Worm (Caenorhabditis elegans) whole organism, L3 larva: Measurements from ENCODE around the gene W10G11.3.

Experiments used
- R02D3.7 ChIP-seq: fragments of 150-350 bp; optimal IDR thresholded peaks from 2 replicates; lab custom pipeline; 2014; ENCODE audit warnings: missing biosample characterization, missing genetic modification characterization
- ZK546.5 ChIP-seq: sonication (generic microtip); optimal IDR thresholded peaks from 2 replicates; lab custom pipeline; 2017; ENCODE audit warnings: missing biosample characterization, missing genetic modification characterization
- ama-1 ChIP-seq: fragments of 150-350 bp; optimal IDR thresholded peaks from 2 replicates; lab custom pipeline; 2018
- ceh-16 ChIP-seq: sonication (generic microtip); optimal IDR thresholded peaks from 2 replicates; lab custom pipeline; 2017; ENCODE audit warnings: missing biosample characterization, missing genetic modification characterization
- ceh-28 ChIP-seq: fragments of 150-350 bp; optimal IDR thresholded peaks from 2 replicates; lab custom pipeline; 2014; ENCODE audit warnings: missing biosample characterization, missing genetic modification reagents, missing genetic modification characterization
- ceh-82 ChIP-seq: fragments of 150-350 bp; optimal IDR thresholded peaks from 2 replicates; lab custom pipeline; 2014; ENCODE audit warnings: missing biosample characterization, missing genetic modification characterization
- ceh-9 ChIP-seq: sonication (generic microtip); optimal IDR thresholded peaks from 2 replicates; lab custom pipeline; 2018; ENCODE audit warnings: missing biosample characterization, missing genetic modification characterization
- daf-12 ChIP-seq: fragments of 150-350 bp; optimal IDR thresholded peaks from 2 replicates; lab custom pipeline; 2014; ENCODE audit warnings: missing biosample characterization, missing genetic modification reagents, missing genetic modification characterization
- egl-27 ChIP-seq: sonication (generic microtip); optimal IDR thresholded peaks from 4 replicates; lab custom pipeline; 2017; ENCODE audit warnings: missing biosample characterization, missing genetic modification reagents, missing genetic modification characterization
- egl-5 ChIP-seq: fragments of 150-350 bp; optimal IDR thresholded peaks from 2 replicates; lab custom pipeline; 2017; ENCODE audit warnings: missing biosample characterization, missing genetic modification reagents, missing genetic modification characterization, inconsistent platforms
- elt-1 ChIP-seq: fragments of 150-350 bp; optimal IDR thresholded peaks from 2 replicates; lab custom pipeline; 2014; ENCODE audit warnings: missing biosample characterization, missing genetic modification characterization
- elt-2 ChIP-seq: sonication (generic microtip); optimal IDR thresholded peaks from 2 replicates; lab custom pipeline; 2016; ENCODE audit warnings: missing genetic modification reagents, mild to moderate bottlenecking, missing genetic modification characterization, missing compliant biosample characterization
- elt-3 ChIP-seq, 3 experiments: fragments of 150-350 bp in 1 of 3; sonication (generic microtip) in 2 of 3; optimal IDR thresholded peaks; 2 replicates in 2 of 3; 4 replicates in 1 of 3; lab custom pipeline; 2014 to 2017; ENCODE audit warnings: missing biosample characterization in 3 of 3, missing genetic modification characterization in 3 of 3
- eor-1 ChIP-seq, 2 experiments: fragments of 150-350 bp; optimal IDR thresholded peaks; 2 replicates each; lab custom pipeline; 2014 to 2018; ENCODE audit warnings: missing biosample characterization in 2 of 2, missing genetic modification characterization in 2 of 2
- fkh-10 ChIP-seq: sonication (generic microtip); optimal IDR thresholded peaks from 2 replicates; lab custom pipeline; 2017; ENCODE audit warnings: missing biosample characterization, missing genetic modification reagents, missing genetic modification characterization
- fos-1 ChIP-seq: fragments of 150-350 bp; optimal IDR thresholded peaks from 2 replicates; lab custom pipeline; 2014; ENCODE audit warnings: missing biosample characterization, missing genetic modification characterization
- hmg-11 ChIP-seq: sonication (generic microtip); optimal IDR thresholded peaks from 2 replicates; lab custom pipeline; 2016; ENCODE audit warnings: missing genetic modification characterization, missing compliant biosample characterization
- lin-39 ChIP-seq: fragments of 150-350 bp; optimal IDR thresholded peaks from 2 replicates; lab custom pipeline; 2018; ENCODE audit warnings: missing biosample characterization, missing genetic modification reagents, missing genetic modification characterization
- lsy-12 ChIP-seq: sonication (generic microtip); optimal IDR thresholded peaks from 2 replicates; lab custom pipeline; 2016; ENCODE audit warnings: mild to moderate bottlenecking, missing genetic modification characterization, missing compliant biosample characterization
- mdl-1 ChIP-seq: fragments of 150-350 bp; optimal IDR thresholded peaks from 2 replicates; lab custom pipeline; 2014; ENCODE audit warnings: missing biosample characterization, missing genetic modification characterization
- mml-1 ChIP-seq: fragments of 150-350 bp; sonication (generic microtip); optimal IDR thresholded peaks from 3 replicates; lab custom pipeline; 2014; ENCODE audit warnings: missing biosample characterization, missing genetic modification characterization
- nfya-1 ChIP-seq: sonication (generic microtip); optimal IDR thresholded peaks from 2 replicates; lab custom pipeline; 2017; ENCODE audit warnings: missing genetic modification characterization, mild to moderate bottlenecking, missing compliant biosample characterization, antibody characterized with exemption, moderate library complexity; ENCODE audit not compliant: insufficient read depth
- nhr-11 ChIP-seq: fragments of 150-350 bp; optimal IDR thresholded peaks from 2 replicates; lab custom pipeline; 2014; ENCODE audit warnings: missing biosample characterization, missing genetic modification characterization
- nhr-23 ChIP-seq: fragments of 150-350 bp; optimal IDR thresholded peaks from 2 replicates; lab custom pipeline; 2014; ENCODE audit warnings: missing biosample characterization, missing genetic modification reagents, missing genetic modification characterization
- nhr-237 ChIP-seq: fragments of 150-350 bp; optimal IDR thresholded peaks from 2 replicates; lab custom pipeline; 2014; ENCODE audit warnings: missing biosample characterization, missing genetic modification characterization
- nhr-25 ChIP-seq: sonication (generic microtip); optimal IDR thresholded peaks from 2 replicates; lab custom pipeline; 2017; ENCODE audit warnings: missing biosample characterization, missing genetic modification characterization
- nhr-28 ChIP-seq: fragments of 150-350 bp; optimal IDR thresholded peaks from 2 replicates; lab custom pipeline; 2014; ENCODE audit warnings: missing biosample characterization, missing genetic modification characterization
- nhr-43 ChIP-seq: sonication (generic microtip); optimal IDR thresholded peaks from 2 replicates; lab custom pipeline; 2016; ENCODE audit warnings: mild to moderate bottlenecking, missing genetic modification characterization, missing compliant biosample characterization; ENCODE audit not compliant: poor library complexity, severe bottlenecking
- nhr-67 ChIP-seq: fragments of 150-350 bp; optimal IDR thresholded peaks from 2 replicates; lab custom pipeline; 2014; ENCODE audit warnings: missing biosample characterization, missing genetic modification characterization
- nhr-77 ChIP-seq: fragments of 150-350 bp; optimal IDR thresholded peaks from 2 replicates; lab custom pipeline; 2014; ENCODE audit warnings: missing biosample characterization, missing genetic modification characterization
- pha-4 ChIP-seq: fragments of 150-350 bp; optimal IDR thresholded peaks from 2 replicates; lab custom pipeline; 2014; ENCODE audit warnings: missing biosample characterization, missing genetic modification reagents, missing genetic modification characterization
- sea-2 ChIP-seq: fragments of 150-350 bp; sonication (generic microtip); optimal IDR thresholded peaks from 4 replicates; lab custom pipeline; 2014; ENCODE audit warnings: missing biosample characterization, missing genetic modification reagents, missing genetic modification characterization
- skn-1 ChIP-seq: fragments of 150-350 bp; optimal IDR thresholded peaks from 2 replicates; lab custom pipeline; 2014; ENCODE audit warnings: missing biosample characterization, missing genetic modification characterization
- tbx-2 ChIP-seq: sonication (generic microtip); optimal IDR thresholded peaks from 2 replicates; lab custom pipeline; 2016; ENCODE audit warnings: mild to moderate bottlenecking, missing genetic modification characterization, missing compliant biosample characterization
- unc-39 ChIP-seq: sonication (generic microtip); optimal IDR thresholded peaks from 4 replicates; lab custom pipeline; 2017; ENCODE audit warnings: missing biosample characterization, missing genetic modification characterization
- unc-62 ChIP-seq: fragments of 150-350 bp; sonication (generic microtip); optimal IDR thresholded peaks from 4 replicates; lab custom pipeline; 2014; ENCODE audit warnings: missing biosample characterization, missing genetic modification reagents, missing genetic modification characterization
- zag-1 ChIP-seq: fragments of 150-350 bp; optimal IDR thresholded peaks from 2 replicates; lab custom pipeline; 2014; ENCODE audit warnings: missing biosample characterization, missing genetic modification characterization
- ztf-4 ChIP-seq: fragments of 150-350 bp; optimal IDR thresholded peaks from 2 replicates; lab custom pipeline; 2014; ENCODE audit warnings: missing biosample characterization, missing genetic modification characterization

Gene W10G11.3

ce11 chrII:3516175-3516574, 46.1 kb downstream of the W10G11.3 start:
- TF ChIP-seq mml-1 (no peak), elt-3 (tag; optimal IDR thresholded peaks at IDR 0.05; lab: Kevin White, UChicago) (no peak), nhr-11 (no peak), ceh-9 (tag; lab: Kevin White, UChicago) (no peak), ztf-4 (tag; lab: Kevin White, UChicago) (no peak), skn-1 (no peak), fos-1 (tag; lab: Kevin White, UChicago) (no peak), lsy-12 (tag; lab: Kevin White, UChicago) (no peak), tbx-2 (tag; lab: Kevin White, UChicago) (no peak), nhr-28 (tag; lab: Kevin White, UChicago) (no peak), nhr-25 (tag; lab: Kevin White, UChicago) (no peak)

ce11 chrII:3515384-3516053, 46.8 kb downstream of the W10G11.3 start, which contains the start of the genes Y49F6B.14 and clec-125:
TSS of gene Y49F6B.14 (minus strand) at chrII:3515484.
TSS of gene clec-125 (plus strand) at chrII:3516003.
- no peak for TF ChIP-seq egl-5
- TF ChIP-seq lin-39 (tag; lab: Kevin White, UChicago) = no peak
- no peak for TF ChIP-seq ceh-16 (tag; lab: Kevin White, UChicago)
- TF ChIP-seq ceh-82 (tag; lab: Kevin White, UChicago) = no peak
- TF ChIP-seq hmg-11 (tag; lab: Kevin White, UChicago) = no peak
- TF ChIP-seq eor-1 (tag; optimal IDR thresholded peaks at IDR 0.05; lab: Kevin White, UChicago) = no peak
- no peak for TF ChIP-seq nhr-23
- TF ChIP-seq nhr-43 (tag; lab: Kevin White, UChicago) = no peak
- TF ChIP-seq fos-1 (tag; lab: Kevin White, UChicago) = no peak

ce11 chrII:3514631-3515030, 47.7 kb downstream of the W10G11.3 start, which contains the start of gene srz-5:
TSS of gene srz-5 (minus strand) at chrII:3514731.
- TF ChIP-seq fkh-10 (no peak), pha-4 (tag; lab: Kevin White, UChicago) (no peak), egl-5 (no peak), elt-2 (no peak), unc-39 (tag; lab: Kevin White, UChicago) (no peak), ceh-9 (tag; lab: Kevin White, UChicago) (no peak), ZK546.5 (tag; lab: Kevin White, UChicago) (no peak), mml-1 (no peak), nhr-43 (tag; lab: Kevin White, UChicago) (no peak), lin-39 (tag; lab: Kevin White, UChicago) (no peak), sea-2 (GFP tag; lab: Kevin White, UChicago) (no peak), ceh-28 (tag; lab: Kevin White, UChicago) (no peak), ztf-4 (tag; lab: Kevin White, UChicago) (no peak), lsy-12 (tag; lab: Kevin White, UChicago) (no peak), nhr-77 (tag; lab: Kevin White, UChicago) (no peak), unc-62 (no peak), eor-1 (tag; optimal IDR thresholded peaks at IDR 0.05; lab: Kevin White, UChicago) (no peak), egl-27 (tag; lab: Kevin White, UChicago) (no peak), daf-12 (tag; lab: Kevin White, UChicago) (no peak)

- TF ChIP-seq zag-1 (tag; lab: Kevin White, UChicago) = no peak
- TF ChIP-seq ama-1 = no peak
- no peak for TF ChIP-seq nhr-77 (tag; lab: Kevin White, UChicago)
- TF ChIP-seq eor-1 (tag; optimal IDR thresholded peaks at IDR 0.05; lab: Kevin White, UChicago) = no peak
- TF ChIP-seq hmg-11 (tag; lab: Kevin White, UChicago) = no peak
- no peak for TF ChIP-seq mdl-1
- no peak for TF ChIP-seq unc-62
- no peak for TF ChIP-seq nhr-25 (tag; lab: Kevin White, UChicago)
- TF ChIP-seq R02D3.7 = no peak
- TF ChIP-seq lsy-12 (tag; lab: Kevin White, UChicago) = no peak
- no peak for TF ChIP-seq nfya-1 (tag; lab: Kevin White, UChicago)
- no peak for TF ChIP-seq nhr-28 (tag; lab: Kevin White, UChicago)
- no peak for TF ChIP-seq nhr-67 (tag; lab: Kevin White, UChicago)
- TF ChIP-seq elt-1 (tag; lab: Kevin White, UChicago) = no peak
- no peak for TF ChIP-seq nhr-237 (tag; lab: Kevin White, UChicago)
- no peak for TF ChIP-seq skn-1
- no peak for TF ChIP-seq mml-1
- no peak for TF ChIP-seq sea-2 (GFP tag; lab: Kevin White, UChicago)
- TF ChIP-seq nhr-23 = no peak
- TF ChIP-seq fos-1 (tag; lab: Kevin White, UChicago) = no peak
Observed at ce11 chrII:3512240-3512639, 50.1 kb downstream of the W10G11.3 start, which contains the start of gene Y49F6B.19. TSS of gene Y49F6B.19 (minus strand) at chrII:3512340.
